Worm (Caenorhabditis elegans) whole organism, L4 larva: ENCODE data around the gene Y71H10B.1.

Experiments used
- D1046.2 ChIP-seq: fragments of 200-800 bp; sonication (Bioruptor generic); IDR thresholded peaks from 2 replicates; pipeline ENCODE4 v1.3.6; 2022; ENCODE audit warnings: missing genetic modification characterization, missing compliant biosample characterization
- F37D6.2 ChIP-seq: sonication (generic microtip); optimal IDR thresholded peaks from 2 replicates; lab custom pipeline; 2016; ENCODE audit warnings: mild to moderate bottlenecking, missing genetic modification characterization, missing compliant biosample characterization
- F44E2.7 ChIP-seq: fragments of 200-800 bp; sonication (Bioruptor generic); IDR thresholded peaks from 2 replicates; pipeline ENCODE4 v2.1.2; 2022; ENCODE audit warnings: missing genetic modification characterization, missing compliant biosample characterization
- T20F7.1 ChIP-seq: fragments of 200-800 bp; sonication (Bioruptor generic); optimal IDR thresholded peaks from 2 replicates; lab custom pipeline; 2018; ENCODE audit warnings: mild to moderate bottlenecking, missing genetic modification characterization, missing compliant biosample characterization
- T26A8.4 ChIP-seq: fragments of 200-800 bp; sonication (Bioruptor generic); IDR thresholded peaks from 2 replicates; pipeline ENCODE4 v1.3.6; 2022; ENCODE audit warnings: missing genetic modification characterization, missing compliant biosample characterization
- Y75B8A.6 ChIP-seq: fragments of 200-800 bp; sonication (Bioruptor generic); IDR thresholded peaks from 2 replicates; pipeline ENCODE4 v1.3.6; 2022; ENCODE audit warnings: missing genetic modification reagents, missing genetic modification characterization, missing compliant biosample characterization
- aly-2 ChIP-seq: sonication (generic microtip); optimal IDR thresholded peaks from 2 replicates; lab custom pipeline; 2018; ENCODE audit warnings: missing biosample characterization, missing genetic modification characterization
- ama-1 ChIP-seq: fragments of 150-350 bp; optimal IDR thresholded peaks from 2 replicates; lab custom pipeline; 2014; ENCODE audit warnings: inconsistent platforms, mixed read lengths
- arid-1 ChIP-seq: fragments of 200-800 bp; sonication (Bioruptor generic); conservative IDR thresholded peaks from 2 replicates; pipeline ENCODE4 v1.3.6; 2022; ENCODE audit warnings: missing genetic modification reagents, missing genetic modification characterization, missing compliant biosample characterization
- attf-4 ChIP-seq: sonication (generic microtip); optimal IDR thresholded peaks from 3 replicates; lab custom pipeline; 2017; ENCODE audit warnings: missing biosample characterization, missing genetic modification characterization
- ceh-62 ChIP-seq: sonication (generic microtip); optimal IDR thresholded peaks from 2 replicates; lab custom pipeline; 2017; ENCODE audit warnings: missing biosample characterization, missing genetic modification characterization
- ces-1 ChIP-seq: fragments of 150-350 bp; sonication (generic microtip); optimal IDR thresholded peaks from 4 replicates; lab custom pipeline; 2014; ENCODE audit warnings: missing biosample characterization, missing genetic modification reagents, missing genetic modification characterization
- daf-12 ChIP-seq: fragments of 150-350 bp; optimal IDR thresholded peaks from 2 replicates; lab custom pipeline; 2014; ENCODE audit warnings: missing biosample characterization, missing genetic modification reagents, missing genetic modification characterization
- daf-16 ChIP-seq, 3 experiments: sonication (generic microtip); optimal IDR thresholded peaks; 2 replicates each; lab custom pipeline; 2016 to 2017; ENCODE audit warnings: missing genetic modification characterization in 3 of 3, missing genetic modification reagents in 3 of 3, mild to moderate bottlenecking in 2 of 3, missing compliant biosample characterization in 2 of 3, missing biosample characterization in 1 of 3, moderate library complexity in 1 of 3
- daf-19 ChIP-seq: fragments of 200-800 bp; sonication (Bioruptor generic); conservative IDR thresholded peaks from 2 replicates; pipeline ENCODE4 v1.3.6; 2022; ENCODE audit warnings: missing genetic modification characterization, missing compliant biosample characterization
- dmd-6 ChIP-seq: fragments of 200-800 bp; sonication (Bioruptor generic); IDR thresholded peaks from 2 replicates; pipeline ENCODE4 v1.3.6; 2022; ENCODE audit warnings: missing genetic modification reagents, missing genetic modification characterization, missing compliant biosample characterization
- duxl-1 ChIP-seq: sonication (generic microtip); optimal IDR thresholded peaks from 2 replicates; lab custom pipeline; 2016; ENCODE audit warnings: mild to moderate bottlenecking, missing genetic modification characterization, moderate library complexity, missing compliant biosample characterization; ENCODE audit not compliant: poor library complexity
- dve-1 ChIP-seq: sonication (generic microtip); optimal IDR thresholded peaks from 2 replicates; lab custom pipeline; 2017; ENCODE audit warnings: antibody characterized with exemption, mild to moderate bottlenecking, missing genetic modification characterization, missing compliant biosample characterization; ENCODE audit not compliant: insufficient read depth
- egl-43 ChIP-seq: fragments of 200-800 bp; sonication (Bioruptor generic); IDR thresholded peaks from 2 replicates; pipeline ENCODE4 v1.3.6; 2022; ENCODE audit warnings: missing genetic modification reagents, missing genetic modification characterization, missing compliant biosample characterization
- gei-8 ChIP-seq: fragments of 200-800 bp; sonication (Bioruptor generic); optimal IDR thresholded peaks from 2 replicates; lab custom pipeline; 2018; ENCODE audit warnings: mild to moderate bottlenecking, missing genetic modification characterization, missing compliant biosample characterization
- hif-1 ChIP-seq, 2 experiments: sonication (generic microtip); optimal IDR thresholded peaks; 2 replicates each; lab custom pipeline; 2016 to 2017; ENCODE audit warnings: missing compliant biosample characterization in 2 of 2, missing genetic modification characterization in 2 of 2, missing genetic modification reagents in 2 of 2, missing genotype in 2 of 2, mild to moderate bottlenecking in 1 of 2
- hlh-30 ChIP-seq: sonication (generic microtip); optimal IDR thresholded peaks from 2 replicates; lab custom pipeline; 2017; ENCODE audit warnings: antibody characterized with exemption, mild to moderate bottlenecking, missing genetic modification characterization, missing compliant biosample characterization; ENCODE audit not compliant: insufficient read depth
- hmg-1.1 ChIP-seq: fragments of 200-800 bp; sonication (Bioruptor generic); IDR thresholded peaks from 2 replicates; pipeline ENCODE4 v1.3.6; 2022; ENCODE audit warnings: missing genetic modification reagents, missing genetic modification characterization, missing compliant biosample characterization
- lim-7 ChIP-seq: fragments of 200-800 bp; sonication (Bioruptor generic); IDR thresholded peaks from 2 replicates; pipeline ENCODE4 v1.3.6; 2022; ENCODE audit warnings: missing genetic modification characterization, missing compliant biosample characterization
- lin-1 ChIP-seq: fragments of 200-800 bp; sonication (Bioruptor generic); IDR thresholded peaks from 2 replicates; pipeline ENCODE4 v1.3.6; 2022; ENCODE audit warnings: missing genetic modification reagents, missing genetic modification characterization, missing compliant biosample characterization
- lin-13 ChIP-seq: fragments of 150-350 bp; optimal IDR thresholded peaks from 2 replicates; lab custom pipeline; 2014; ENCODE audit warnings: missing biosample characterization, missing genetic modification reagents, missing genetic modification characterization
- lin-38 ChIP-seq: fragments of 200-800 bp; sonication (Bioruptor generic); IDR thresholded peaks from 2 replicates; pipeline ENCODE4 v1.3.6; 2022; ENCODE audit warnings: missing genetic modification reagents, missing genetic modification characterization, missing compliant biosample characterization
- lir-3 ChIP-seq: sonication (generic microtip); optimal IDR thresholded peaks from 2 replicates; lab custom pipeline; 2016; ENCODE audit warnings: mild to moderate bottlenecking, missing genetic modification characterization, missing compliant biosample characterization
- mdl-1 ChIP-seq, 2 experiments: fragments of 150-350 bp in 1 of 2; sonication (generic microtip) in 1 of 2; optimal IDR thresholded peaks; 2 replicates each; lab custom pipeline; 2014 to 2017; ENCODE audit warnings: missing biosample characterization in 2 of 2, missing genetic modification characterization in 2 of 2
- mep-1 ChIP-seq: fragments of 150-350 bp; sonication (generic microtip); optimal IDR thresholded peaks from 3 replicates; lab custom pipeline; 2014; ENCODE audit warnings: missing biosample characterization, missing genetic modification characterization
- mes-2 ChIP-seq: sonication (generic microtip); optimal IDR thresholded peaks from 2 replicates; lab custom pipeline; 2016; ENCODE audit warnings: missing genotype, mild to moderate bottlenecking, missing genetic modification characterization, missing compliant biosample characterization; ENCODE audit not compliant: poor library complexity, severe bottlenecking
- mxl-2 ChIP-seq: fragments of 200-800 bp; sonication (Bioruptor generic); conservative IDR thresholded peaks from 2 replicates; pipeline ENCODE4 v1.3.6; 2022; ENCODE audit warnings: missing genetic modification reagents, missing genetic modification characterization, missing compliant biosample characterization
- mxl-3 ChIP-seq: fragments of 200-800 bp; sonication (Bioruptor generic); optimal IDR thresholded peaks from 2 replicates; lab custom pipeline; 2018; ENCODE audit warnings: mild to moderate bottlenecking, missing genetic modification characterization, missing compliant biosample characterization
- nhr-111 ChIP-seq: fragments of 200-800 bp; sonication (Bioruptor generic); optimal IDR thresholded peaks from 2 replicates; lab custom pipeline; 2018; ENCODE audit warnings: mild to moderate bottlenecking, missing genetic modification characterization, missing compliant biosample characterization
- nhr-237 ChIP-seq: sonication (generic microtip); optimal IDR thresholded peaks from 2 replicates; lab custom pipeline; 2017; ENCODE audit warnings: missing biosample characterization, missing genetic modification characterization
- nhr-28 ChIP-seq: fragments of 150-350 bp; optimal IDR thresholded peaks from 2 replicates; lab custom pipeline; 2014; ENCODE audit warnings: missing biosample characterization, missing genetic modification characterization
- nhr-42 ChIP-seq: fragments of 200-800 bp; sonication (Bioruptor generic); IDR thresholded peaks from 2 replicates; pipeline ENCODE4 v1.3.6; 2022; ENCODE audit warnings: missing genetic modification characterization, missing compliant biosample characterization
- php-3 ChIP-seq: fragments of 200-800 bp; sonication (Bioruptor generic); IDR thresholded peaks from 2 replicates; pipeline ENCODE4 v1.3.6; 2022; ENCODE audit warnings: missing genetic modification reagents, missing genetic modification characterization, missing compliant biosample characterization
- pqm-1 ChIP-seq: sonication (generic microtip); optimal IDR thresholded peaks from 2 replicates; lab custom pipeline; 2017; ENCODE audit warnings: missing biosample characterization, missing genetic modification characterization
- saeg-2 ChIP-seq: fragments of 200-800 bp; sonication (Bioruptor generic); IDR thresholded peaks from 2 replicates; pipeline ENCODE4 v1.3.6; 2022; ENCODE audit warnings: missing genetic modification reagents, missing genetic modification characterization, missing compliant biosample characterization
- skn-1 ChIP-seq: fragments of 150-350 bp; optimal IDR thresholded peaks from 2 replicates; lab custom pipeline; 2014; ENCODE audit warnings: missing biosample characterization, missing genetic modification characterization
- snpc-4 ChIP-seq: fragments of 150-350 bp; optimal IDR thresholded peaks from 2 replicates; lab custom pipeline; 2014; ENCODE audit warnings: missing biosample characterization, missing genetic modification characterization
- spr-3 ChIP-seq: fragments of 200-800 bp; sonication (Bioruptor generic); optimal IDR thresholded peaks from 2 replicates; lab custom pipeline; 2018; ENCODE audit warnings: mild to moderate bottlenecking, missing genetic modification characterization, missing compliant biosample characterization
- tag-97 ChIP-seq: fragments of 200-800 bp; sonication (Bioruptor generic); IDR thresholded peaks from 2 replicates; pipeline ENCODE4 v1.3.6; 2022; ENCODE audit warnings: missing genetic modification characterization, missing compliant biosample characterization
- tra-1 ChIP-seq: fragments of 200-800 bp; sonication (Bioruptor generic); IDR thresholded peaks from 2 replicates; pipeline ENCODE4 v1.3.6; 2022; ENCODE audit warnings: missing genetic modification reagents, missing genetic modification characterization, missing compliant biosample characterization
- unc-39 ChIP-seq: sonication (generic microtip); optimal IDR thresholded peaks from 2 replicates; lab custom pipeline; 2017; ENCODE audit warnings: missing biosample characterization, missing genetic modification characterization
- unc-62 ChIP-seq, 3 experiments: fragments of 150-350 bp in 1 of 3; sonication (generic microtip); optimal IDR thresholded peaks in 2 of 3; peaks in 1 of 3; 1 replicate in 1 of 3; 2 replicates in 2 of 3; lab custom pipeline; 2014 to 2017; ENCODE audit warnings: missing biosample characterization in 3 of 3, missing genetic modification characterization in 3 of 3, missing genetic modification reagents in 3 of 3, missing genotype in 1 of 3
- vab-7 ChIP-seq: fragments of 200-800 bp; sonication (Bioruptor generic); IDR thresholded peaks from 2 replicates; pipeline ENCODE4 v1.3.6; 2022; ENCODE audit warnings: missing genetic modification reagents, missing genetic modification characterization, missing compliant biosample characterization
- zfp-3 ChIP-seq: fragments of 200-800 bp; sonication (Bioruptor generic); conservative IDR thresholded peaks from 2 replicates; pipeline ENCODE4 v1.3.6; 2022; ENCODE audit warnings: missing genetic modification reagents, missing genetic modification characterization, missing compliant biosample characterization

The Y71H10B.1 gene

DNA sequence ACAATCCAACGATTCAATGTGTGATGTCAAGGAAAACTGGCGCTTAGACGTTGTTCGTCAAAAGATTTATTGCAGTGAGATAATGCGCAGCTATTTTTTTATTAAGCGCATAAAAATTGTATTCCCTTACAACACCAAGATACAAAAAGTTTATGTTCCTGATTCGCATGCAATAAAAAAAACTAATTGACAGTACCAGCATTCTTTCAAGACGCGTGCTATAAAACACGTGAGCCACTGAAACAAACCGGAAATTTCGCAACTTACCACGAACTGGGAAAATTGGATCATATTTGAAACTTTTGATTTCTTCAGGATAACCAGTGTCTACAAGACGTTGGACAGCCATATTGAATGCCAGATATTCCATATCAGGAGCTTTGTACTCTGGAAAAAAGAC is 2.6 kb downstream of the Y71H10B.1 start:
- TF ChIP-seq snpc-4 (no peak), mdl-1 (tag; optimal IDR thresholded peaks at IDR 0.05; lab: Kevin White, UChicago) (peak in 1 of 2 experiments; percentile 18), attf-4 (tag; lab: Kevin White, UChicago) (no peak), Y75B8A.6 (GFP tag; lab: Robert Waterston, UW) (no peak), nhr-42 (GFP tag; lab: Robert Waterston, UW) (no peak), saeg-2 (GFP tag; lab: Robert Waterston, UW) (no peak), nhr-237 (tag; lab: Kevin White, UChicago) (no peak), php-3 (GFP tag; lab: Robert Waterston, UW) (peak; percentile 57; the same call in 1 of the 2 replicates), ama-1 (lab: Kevin White, UChicago) (no peak), hmg-1.1 (no peak), D1046.2 (GFP tag; lab: Robert Waterston, UW) (no peak), T26A8.4 (no peak), dmd-6 (GFP tag; lab: Robert Waterston, UW) (peak; percentile 32; the same call in 1 of the 2 replicates), mep-1 (tag; lab: Kevin White, UChicago) (no peak), hlh-30 (tag; lab: Kevin White, UChicago) (peak; percentile 21), lim-7 (GFP tag; lab: Robert Waterston, UW) (no peak), lir-3 (tag; lab: Kevin White, UChicago) (no peak)

DNA sequence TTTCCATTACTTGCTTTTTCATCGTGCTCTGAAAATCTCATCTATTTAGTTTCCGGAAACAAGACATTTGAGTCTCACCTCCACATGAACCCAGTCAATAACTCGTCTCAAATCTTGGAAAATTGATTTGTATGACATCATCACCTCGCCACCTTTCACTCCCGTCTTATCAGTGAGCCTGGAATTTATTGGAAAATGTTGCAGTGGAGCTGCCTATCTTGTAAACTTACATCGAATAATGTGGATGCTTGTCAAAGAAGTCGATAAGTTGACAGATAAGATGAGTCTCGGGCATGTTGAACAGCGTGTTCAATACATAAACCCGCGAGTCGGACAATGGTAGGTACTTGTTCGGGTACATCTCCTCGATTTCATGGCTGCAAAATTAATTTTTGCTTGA is 3.3 kb downstream of the Y71H10B.1 start:
- TF ChIP-seq aly-2 (tag; lab: Kevin White, UChicago) = no peak
- TF ChIP-seq pqm-1 = peak; percentile 79
- TF ChIP-seq F37D6.2 (tag; lab: Kevin White, UChicago) = no peak
- TF ChIP-seq zfp-3 = no peak
- no peak for TF ChIP-seq nhr-28 (tag; lab: Kevin White, UChicago)
- TF ChIP-seq nhr-111 (GFP tag; lab: Kevin White, UChicago) = no peak
- peak; percentile 2 for TF ChIP-seq mxl-3 (GFP tag; lab: Kevin White, UChicago)
- no peak for TF ChIP-seq D1046.2 (GFP tag; lab: Robert Waterston, UW)
- TF ChIP-seq Y75B8A.6 (GFP tag; lab: Robert Waterston, UW) = no peak
- no peak for TF ChIP-seq lin-38 (GFP tag; lab: Robert Waterston, UW)
- no peak for TF ChIP-seq egl-43 (GFP tag; lab: Robert Waterston, UW)
- TF ChIP-seq unc-62 (GFP tag; optimal IDR thresholded peaks at IDR 0.05 in 1 of 2; lab: Kevin White, UChicago) = peak in 1 of 2 experiments; percentile 0
- TF ChIP-seq unc-62 (tag; optimal IDR thresholded peaks at IDR 0.05; lab: Kevin White, UChicago) = no peak
- TF ChIP-seq daf-19 = no peak
- no peak for TF ChIP-seq gei-8
- TF ChIP-seq duxl-1 (tag; lab: Kevin White, UChicago) = no peak
- no peak for TF ChIP-seq unc-39 (tag; lab: Kevin White, UChicago)
- no peak for TF ChIP-seq skn-1 (tag; lab: Kevin White, UChicago)
- TF ChIP-seq tag-97 (GFP tag; lab: Robert Waterston, UW) = no peak
- no peak for TF ChIP-seq daf-16 (GFP tag; optimal IDR thresholded peaks at IDR 0.05; lab: Kevin White, UChicago)
- peak; percentile 59 for TF ChIP-seq daf-16 (tag; optimal IDR thresholded peaks at IDR 0.05; lab: Kevin White, UChicago)
- no peak for TF ChIP-seq lim-7 (GFP tag; lab: Robert Waterston, UW)
- no peak for TF ChIP-seq mxl-2
- peak; percentile 57 for TF ChIP-seq dve-1
- TF ChIP-seq vab-7 = no peak
- peak; percentile 71 for TF ChIP-seq php-3 (GFP tag; lab: Robert Waterston, UW)
- peak; percentile 78; the same call in 1 of the 2 replicates for TF ChIP-seq tra-1
- TF ChIP-seq mes-2 (tag; lab: Kevin White, UChicago) = no peak
- no peak for TF ChIP-seq arid-1 (GFP tag; lab: Robert Waterston, UW)
- TF ChIP-seq hif-1 (tag; optimal IDR thresholded peaks at IDR 0.05; lab: Kevin White, UChicago) = no peak
- TF ChIP-seq ces-1 (GFP tag; lab: Kevin White, UChicago) = no peak
- no peak for TF ChIP-seq lin-13 (GFP tag; lab: Kevin White, UChicago)
- no peak for TF ChIP-seq T20F7.1 (GFP tag; lab: Kevin White, UChicago)
- no peak for TF ChIP-seq daf-12 (tag; lab: Kevin White, UChicago)
- no peak for TF ChIP-seq ceh-62
- TF ChIP-seq spr-3 (GFP tag; lab: Kevin White, UChicago) = no peak
- TF ChIP-seq lin-1 (GFP tag; lab: Robert Waterston, UW) = no peak
- no peak for TF ChIP-seq F44E2.7 (GFP tag; lab: Robert Waterston, UW)
